Fruit fly (Drosophila melanogaster): Measurements from ENCODE around the gene mth.

The mth gene

dm6 chr3L:371228-371627 lies 24.5 kb upstream of the mth start:
- TF ChIP-seq CG8301 (tag; optimal IDR thresholded peaks at IDR 0.05) = no peak
- TF ChIP-seq fd96Ca (GFP tag; IDR thresholded peaks at IDR 0.05) = no peak
- no peak for TF ChIP-seq rn (GFP tag; IDR thresholded peaks at IDR 0.05)
- no peak for TF ChIP-seq CG13204 (GFP tag; optimal IDR thresholded peaks at IDR 0.05)
- TF ChIP-seq CG17806 (tag; optimal IDR thresholded peaks at IDR 0.05) = no peak
- TF ChIP-seq Snoo (tag; optimal IDR thresholded peaks at IDR 0.05) = no peak

dm6 chr3L:366337-366736 lies 19.6 kb upstream of the mth start, which contains the start of gene CG13884:
CG13884 (minus strand) TSS chr3L:366437.
- no peak for TF ChIP-seq CG9948 (tag; optimal IDR thresholded peaks at IDR 0.05)
- TF ChIP-seq CG12605 (GFP tag; IDR thresholded peaks at IDR 0.05) = no peak
- TF ChIP-seq CG4496 (GFP tag; IDR thresholded peaks at IDR 0.05) = no peak
- TF ChIP-seq Pif1A (GFP tag; optimal IDR thresholded peaks at IDR 0.05) = no peak
- no peak for TF ChIP-seq CG8301 (tag; optimal IDR thresholded peaks at IDR 0.05)
- TF ChIP-seq Pif1B (GFP tag; optimal IDR thresholded peaks at IDR 0.05) = no peak
- no peak for TF ChIP-seq Ets98B (GFP tag; IDR thresholded peaks at IDR 0.05)
- TF ChIP-seq CG17806 (tag; optimal IDR thresholded peaks at IDR 0.05) = no peak
- TF ChIP-seq CG10348 (GFP tag; IDR thresholded peaks at IDR 0.05) = no peak
- TF ChIP-seq gl (tag; optimal IDR thresholded peaks at IDR 0.05) = no peak
- no peak for TF ChIP-seq CG32121 (GFP tag; IDR thresholded peaks at IDR 0.05)
- no peak for TF ChIP-seq CG13204 (GFP tag; optimal IDR thresholded peaks at IDR 0.05)
- TF ChIP-seq CG15710 (tag; optimal IDR thresholded peaks at IDR 0.05) = no peak
- no peak for TF ChIP-seq D1 (tag; optimal IDR thresholded peaks at IDR 0.05)
- no peak for TF ChIP-seq rn (GFP tag; IDR thresholded peaks at IDR 0.05)
- TF ChIP-seq CG34367 (tag; optimal IDR thresholded peaks at IDR 0.05) = no peak

dm6 chr3L:361201-361600 lies 14.4 kb upstream of the mth start, which contains the start of the genes Cdc5 and CG1233:
Cdc5 (minus strand) TSS chr3L:361383.
CG1233 (plus strand) TSS chr3L:361472.
- TF ChIP-seq Pif1B (GFP tag; optimal IDR thresholded peaks at IDR 0.05) (no peak), CG32121 (GFP tag; IDR thresholded peaks at IDR 0.05) (peak; percentile 27; the same call in 1 of the 2 replicates)

- no peak for TF ChIP-seq Pif1A (GFP tag; optimal IDR thresholded peaks at IDR 0.05)
- TF ChIP-seq CG13204 (GFP tag; optimal IDR thresholded peaks at IDR 0.05) = no peak
- no peak for TF ChIP-seq CG10348 (GFP tag; IDR thresholded peaks at IDR 0.05)
- no peak for TF ChIP-seq CG12605 (GFP tag; IDR thresholded peaks at IDR 0.05)
- no peak for TF ChIP-seq CG9948 (tag; optimal IDR thresholded peaks at IDR 0.05)
- TF ChIP-seq CG17806 (tag; optimal IDR thresholded peaks at IDR 0.05) = no peak
- TF ChIP-seq EcR (GFP tag; optimal IDR thresholded peaks at IDR 0.05) = no peak
- no peak for TF ChIP-seq CG34367 (tag; optimal IDR thresholded peaks at IDR 0.05)
- no peak for TF ChIP-seq fd96Ca (GFP tag; IDR thresholded peaks at IDR 0.05)
- TF ChIP-seq Pif1B (GFP tag; optimal IDR thresholded peaks at IDR 0.05) = no peak
- TF ChIP-seq Ets98B (GFP tag; IDR thresholded peaks at IDR 0.05) = no peak
- TF ChIP-seq CG8301 (tag; optimal IDR thresholded peaks at IDR 0.05) = no peak
- no peak for TF ChIP-seq CG14655 (GFP tag; optimal IDR thresholded peaks at IDR 0.05)
- no peak for TF ChIP-seq D1 (tag; optimal IDR thresholded peaks at IDR 0.05)
- TF ChIP-seq rn (GFP tag; IDR thresholded peaks at IDR 0.05) = no peak
- TF ChIP-seq CG32121 (GFP tag; IDR thresholded peaks at IDR 0.05) = no peak
- TF ChIP-seq gl (tag; optimal IDR thresholded peaks at IDR 0.05) = no peak
- no peak for TF ChIP-seq CG8159 (tag; optimal IDR thresholded peaks at IDR 0.05)
- TF ChIP-seq CG4496 (GFP tag; IDR thresholded peaks at IDR 0.05) = no peak
Observed at dm6 chr3L:357681-358080, 10.9 kb upstream of the mth start, which contains the start of gene Roc1b. Roc1b (plus strand) TSS chr3L:357981.

dm6 chr3L:356016-356472 lies 9.3 kb upstream of the mth start, which contains the start of gene CG1231:
CG1231 (plus strand) TSS chr3L:356422.
- no peak for TF ChIP-seq CG17806 (tag; optimal IDR thresholded peaks at IDR 0.05)
- no peak for TF ChIP-seq CG4496 (GFP tag; IDR thresholded peaks at IDR 0.05)
- TF ChIP-seq CG10348 (GFP tag; IDR thresholded peaks at IDR 0.05) = no peak
- no peak for TF ChIP-seq CG13204 (GFP tag; optimal IDR thresholded peaks at IDR 0.05)
- no peak for TF ChIP-seq rn (GFP tag; IDR thresholded peaks at IDR 0.05)
- no peak for TF ChIP-seq CG15710 (tag; optimal IDR thresholded peaks at IDR 0.05)
- TF ChIP-seq CG12605 (GFP tag; IDR thresholded peaks at IDR 0.05) = no peak
- no peak for TF ChIP-seq Pif1B (GFP tag; optimal IDR thresholded peaks at IDR 0.05)

dm6 chr3L:350651-351228 lies 4.0 kb upstream of the mth start:
- no peak for TF ChIP-seq CG13204 (GFP tag; optimal IDR thresholded peaks at IDR 0.05)
- TF ChIP-seq CG34367 (tag; optimal IDR thresholded peaks at IDR 0.05) = no peak
- TF ChIP-seq EcR (GFP tag; optimal IDR thresholded peaks at IDR 0.05) = no peak
- no peak for TF ChIP-seq CG8159 (tag; optimal IDR thresholded peaks at IDR 0.05)
- TF ChIP-seq Pif1B (GFP tag; optimal IDR thresholded peaks at IDR 0.05) = no peak
- peak; percentile 71 for TF ChIP-seq CG9948 (tag; optimal IDR thresholded peaks at IDR 0.05)
- no peak for TF ChIP-seq CG8301 (tag; optimal IDR thresholded peaks at IDR 0.05)
- no peak for TF ChIP-seq Snoo (tag; optimal IDR thresholded peaks at IDR 0.05)
- no peak for TF ChIP-seq Pif1A (GFP tag; optimal IDR thresholded peaks at IDR 0.05)
- peak; percentile 72 for TF ChIP-seq CG12605 (GFP tag; IDR thresholded peaks at IDR 0.05)
- no peak for TF ChIP-seq gl (tag; optimal IDR thresholded peaks at IDR 0.05)
- peak; percentile 50 for TF ChIP-seq CG17806 (tag; optimal IDR thresholded peaks at IDR 0.05)
- peak; percentile 39; the same call in 1 of the 2 replicates for TF ChIP-seq rn (GFP tag; IDR thresholded peaks at IDR 0.05)
- no peak for TF ChIP-seq fd96Ca (GFP tag; IDR thresholded peaks at IDR 0.05)
- no peak for TF ChIP-seq D1 (tag; optimal IDR thresholded peaks at IDR 0.05)
- TF ChIP-seq CG32121 (GFP tag; IDR thresholded peaks at IDR 0.05) = peak; percentile 82
- TF ChIP-seq CG14655 (GFP tag; optimal IDR thresholded peaks at IDR 0.05) = no peak
- TF ChIP-seq CG15710 (tag; optimal IDR thresholded peaks at IDR 0.05) = peak; percentile 8
- peak; percentile 63 for TF ChIP-seq Ets98B (GFP tag; IDR thresholded peaks at IDR 0.05)
- TF ChIP-seq CG4496 (GFP tag; IDR thresholded peaks at IDR 0.05) = peak; percentile 82
- no peak for TF ChIP-seq CG10348 (GFP tag; IDR thresholded peaks at IDR 0.05)
